Worm (Caenorhabditis elegans): ENCODE measurements around the gene ins-14.

DNA sequence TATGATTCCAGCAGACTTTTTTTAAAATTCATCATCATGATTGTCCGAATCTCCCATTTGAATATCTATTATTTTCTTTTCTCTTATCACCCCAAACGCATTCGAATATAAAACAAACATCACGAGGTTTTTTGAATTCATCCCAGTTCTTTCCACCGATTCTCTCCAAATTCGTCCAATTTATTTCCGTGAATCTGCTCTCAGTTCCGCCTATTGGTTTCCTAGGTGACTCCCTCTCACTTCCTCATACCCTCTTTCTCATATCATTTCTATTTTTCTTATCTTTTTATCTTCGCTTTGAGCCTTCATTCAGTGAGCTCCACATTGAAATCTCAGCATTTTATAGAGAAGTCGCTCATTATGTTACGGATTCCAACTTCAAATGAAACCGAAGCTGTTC, 33.5 kb upstream of the ins-14 start, which contains the start of gene T13C2.7:
- TF ChIP-seq nhr-11 (tag; optimal IDR thresholded peaks at IDR 0.05) (no peak), nhr-77 (tag; optimal IDR thresholded peaks at IDR 0.05) (no peak), mep-1 (tag; optimal IDR thresholded peaks at IDR 0.05) (no peak), dve-1 (tag; optimal IDR thresholded peaks at IDR 0.05; ENCODE audit: insufficient read depth) (no peak), hif-1 (tag; optimal IDR thresholded peaks at IDR 0.05) (no peak), Y75B8A.6 (GFP tag; IDR thresholded peaks at IDR 0.05) (no peak), dpl-1 (GFP tag; optimal IDR thresholded peaks at IDR 0.05) (no peak), ama-1 (optimal IDR thresholded peaks at IDR 0.05) (no peak), T20F7.1 (GFP tag; optimal IDR thresholded peaks at IDR 0.05) (no peak), daf-19 (GFP tag; conservative IDR thresholded peaks at IDR 0.05) (no peak), unc-62 (GFP tag; optimal IDR thresholded peaks at IDR 0.05 in 1 of 2) (no peak), unc-62 (tag; optimal IDR thresholded peaks at IDR 0.05) (no peak), daf-8 (GFP tag; IDR thresholded peaks at IDR 0.05) (no peak), R02D3.7 (tag; optimal IDR thresholded peaks at IDR 0.05) (no peak), egl-27 (tag; optimal IDR thresholded peaks at IDR 0.05) (no peak)
